Worm (Caenorhabditis elegans) whole organism, young adult: ENCODE data around the gene chil-6.

Source experiments
- B0019.2 ChIP-seq: fragments of 200-800 bp; sonication (Bioruptor generic); conservative IDR thresholded peaks from 2 replicates; pipeline ENCODE4 v1.3.6; 2022; ENCODE audit warnings: missing genetic modification reagents, missing genetic modification characterization, missing compliant biosample characterization
- C17E4.6 ChIP-seq: fragments of 200-800 bp; sonication (Bioruptor generic); IDR thresholded peaks from 2 replicates; pipeline ENCODE4 v1.3.6; 2022; ENCODE audit warnings: missing genetic modification reagents, missing genetic modification characterization, missing compliant biosample characterization
- F10E7.11 ChIP-seq: sonication (generic microtip); optimal IDR thresholded peaks from 2 replicates; lab custom pipeline; 2017; ENCODE audit warnings: mild to moderate bottlenecking, missing genetic modification characterization, moderate library complexity, missing compliant biosample characterization
- F22D6.2 ChIP-seq: sonication (generic microtip); optimal IDR thresholded peaks from 2 replicates; lab custom pipeline; 2016; ENCODE audit warnings: mild to moderate bottlenecking, missing genetic modification characterization, missing compliant biosample characterization
- F37B4.10 ChIP-seq: fragments of 200-800 bp; sonication (Bioruptor generic); IDR thresholded peaks from 2 replicates; pipeline ENCODE4 v1.3.6; 2022; ENCODE audit warnings: missing genetic modification characterization, missing compliant biosample characterization
- F57A8.1 ChIP-seq: fragments of 200-800 bp; sonication (Bioruptor generic); optimal IDR thresholded peaks from 2 replicates; lab custom pipeline; 2018; ENCODE audit warnings: mild to moderate bottlenecking, missing genetic modification characterization, moderate library complexity, missing compliant biosample characterization
- F57C9.4 ChIP-seq: sonication (generic microtip); optimal IDR thresholded peaks from 2 replicates; lab custom pipeline; 2017; ENCODE audit warnings: mild to moderate bottlenecking, missing genetic modification characterization, missing compliant biosample characterization
- K11D2.4 ChIP-seq: fragments of 200-800 bp; sonication (Bioruptor generic); IDR thresholded peaks from 2 replicates; pipeline ENCODE4 v1.3.6; 2022; ENCODE audit warnings: missing genetic modification reagents, missing genetic modification characterization, missing compliant biosample characterization
- T07F8.4 ChIP-seq: sonication (generic microtip); optimal IDR thresholded peaks from 2 replicates; lab custom pipeline; 2016; ENCODE audit warnings: mild to moderate bottlenecking, missing genetic modification characterization, moderate library complexity, missing compliant biosample characterization
- Y53F4B.3 ChIP-seq: fragments of 200-800 bp; sonication (Bioruptor generic); IDR thresholded peaks from 2 replicates; pipeline ENCODE4 v1.3.6; 2022; ENCODE audit warnings: missing genetic modification reagents, missing genetic modification characterization, missing compliant biosample characterization
- Y53G8AR.9 ChIP-seq: fragments of 200-800 bp; sonication (Bioruptor generic); conservative IDR thresholded peaks from 2 replicates; pipeline ENCODE4 v1.3.6; 2022; ENCODE audit warnings: missing genetic modification reagents, missing genetic modification characterization, missing compliant biosample characterization
- Y56A3A.18 ChIP-seq: fragments of 200-800 bp; sonication (Bioruptor generic); IDR thresholded peaks from 2 replicates; pipeline ENCODE4 v1.3.6; 2022; ENCODE audit warnings: missing genetic modification reagents, missing genetic modification characterization, missing compliant biosample characterization
- Y79H2A.3 ChIP-seq: fragments of 200-800 bp; sonication (Bioruptor generic); conservative IDR thresholded peaks from 2 replicates; pipeline ENCODE4 v1.3.6; 2022; ENCODE audit warnings: missing genetic modification reagents, missing genetic modification characterization, missing compliant biosample characterization
- Y95B8A.8 ChIP-seq: fragments of 200-800 bp; sonication (Bioruptor generic); IDR thresholded peaks from 2 replicates; pipeline ENCODE4 v1.3.6; 2022; ENCODE audit warnings: missing genetic modification reagents, missing genetic modification characterization, missing compliant biosample characterization
- ZK185.1 ChIP-seq: sonication (generic microtip); optimal IDR thresholded peaks from 2 replicates; lab custom pipeline; 2016; ENCODE audit warnings: mild to moderate bottlenecking, missing genetic modification characterization, missing compliant biosample characterization; ENCODE audit not compliant: poor library complexity, severe bottlenecking
- aptf-2 ChIP-seq: fragments of 200-800 bp; sonication (Bioruptor generic); conservative IDR thresholded peaks from 2 replicates; pipeline ENCODE4 v1.3.6; 2022; ENCODE audit warnings: missing genetic modification reagents, missing genetic modification characterization, missing compliant biosample characterization
- athp-1 ChIP-seq: sonication (generic microtip); optimal IDR thresholded peaks from 2 replicates; lab custom pipeline; 2017; ENCODE audit warnings: mild to moderate bottlenecking, missing genetic modification characterization, missing compliant biosample characterization
- attf-5 ChIP-seq: fragments of 200-800 bp; sonication (Bioruptor generic); optimal IDR thresholded peaks from 2 replicates; lab custom pipeline; 2018; ENCODE audit warnings: mild to moderate bottlenecking, missing genetic modification characterization, missing compliant biosample characterization
- attf-6 ChIP-seq: fragments of 200-800 bp; sonication (Bioruptor generic); IDR thresholded peaks from 2 replicates; pipeline ENCODE4 v1.3.6; 2022; ENCODE audit warnings: missing genetic modification reagents, missing genetic modification characterization, missing compliant biosample characterization
- cebp-2 ChIP-seq: fragments of 200-800 bp; sonication (Bioruptor generic); IDR thresholded peaks from 2 replicates; pipeline ENCODE4 v1.3.6; 2022; ENCODE audit warnings: missing genetic modification characterization, missing compliant biosample characterization
- ceh-27 ChIP-seq: fragments of 200-800 bp; sonication (Bioruptor generic); optimal IDR thresholded peaks from 2 replicates; lab custom pipeline; 2018; ENCODE audit warnings: mild to moderate bottlenecking, missing genetic modification characterization, moderate library complexity, missing compliant biosample characterization
- ceh-79 ChIP-seq: sonication (generic microtip); optimal IDR thresholded peaks from 2 replicates; lab custom pipeline; 2017; ENCODE audit warnings: mild to moderate bottlenecking, missing genetic modification characterization, missing compliant biosample characterization
- ceh-91 ChIP-seq: fragments of 200-800 bp; sonication (Bioruptor generic); IDR thresholded peaks from 2 replicates; pipeline ENCODE4 v1.3.6; 2022; ENCODE audit warnings: missing genetic modification reagents, missing genetic modification characterization, missing compliant biosample characterization
- efl-1 ChIP-seq: fragments of 150-350 bp; optimal IDR thresholded peaks from 2 replicates; lab custom pipeline; 2014; ENCODE audit warnings: missing biosample characterization, missing genetic modification reagents, missing genetic modification characterization
- fkh-3 ChIP-seq: sonication (generic microtip); optimal IDR thresholded peaks from 2 replicates; lab custom pipeline; 2016; ENCODE audit warnings: mild to moderate bottlenecking, missing genetic modification characterization, missing compliant biosample characterization
- lag-1 ChIP-seq: fragments of 200-800 bp; sonication (Bioruptor generic); IDR thresholded peaks from 2 replicates; pipeline ENCODE4 v1.3.6; 2022; ENCODE audit warnings: missing genetic modification reagents, missing genetic modification characterization, missing compliant biosample characterization
- let-607 ChIP-seq, 2 experiments: fragments of 200-800 bp in 1 of 2; sonication (Bioruptor generic) in 1 of 2; sonication (generic microtip) in 1 of 2; optimal IDR thresholded peaks; 2 replicates each; lab custom pipeline; 2016 to 2018; ENCODE audit warnings: mild to moderate bottlenecking in 2 of 2, missing compliant biosample characterization in 2 of 2, missing genetic modification characterization in 2 of 2, moderate library complexity in 2 of 2, missing genotype in 1 of 2
- lir-1 ChIP-seq: fragments of 200-800 bp; sonication (Bioruptor generic); conservative IDR thresholded peaks from 2 replicates; pipeline ENCODE4 v1.3.6; 2022; ENCODE audit warnings: missing genetic modification reagents, missing genetic modification characterization, missing compliant biosample characterization
- lsy-27 ChIP-seq: sonication (generic microtip); optimal IDR thresholded peaks from 2 replicates; lab custom pipeline; 2017; ENCODE audit warnings: missing genetic modification characterization, mild to moderate bottlenecking, missing compliant biosample characterization, antibody characterized with exemption, missing genotype, borderline replicate concordance; ENCODE audit not compliant: insufficient read depth
- mxl-1 ChIP-seq: sonication (generic microtip); optimal IDR thresholded peaks from 2 replicates; lab custom pipeline; 2016; ENCODE audit warnings: missing genetic modification characterization, missing compliant biosample characterization
- nhr-179 ChIP-seq: sonication (generic microtip); optimal IDR thresholded peaks from 2 replicates; lab custom pipeline; 2016; ENCODE audit warnings: mild to moderate bottlenecking, missing genetic modification characterization, missing compliant biosample characterization
- nhr-27 ChIP-seq: fragments of 200-800 bp; sonication (Bioruptor generic); optimal IDR thresholded peaks from 2 replicates; lab custom pipeline; 2018; ENCODE audit warnings: mild to moderate bottlenecking, missing genetic modification characterization, moderate library complexity, missing compliant biosample characterization
- nhr-80 ChIP-seq: sonication (generic microtip); optimal IDR thresholded peaks from 2 replicates; lab custom pipeline; 2016; ENCODE audit warnings: missing genetic modification characterization, missing compliant biosample characterization
- nhr-90 ChIP-seq: sonication (generic microtip); optimal IDR thresholded peaks from 2 replicates; lab custom pipeline; 2016; ENCODE audit warnings: missing genotype, mild to moderate bottlenecking, missing genetic modification characterization, missing compliant biosample characterization
- rpc-1 ChIP-seq, 2 experiments: fragments of 150-350 bp in 1 of 2; sonication (generic microtip) in 1 of 2; optimal IDR thresholded peaks; 2 replicates each; lab custom pipeline; 2014 to 2018; ENCODE audit warnings: missing biosample characterization in 1 of 2, missing genetic modification characterization in 1 of 2, missing genetic modification reagents in 1 of 2, missing genotype in 1 of 2
- sdz-38 ChIP-seq: sonication (generic microtip); optimal IDR thresholded peaks from 2 replicates; lab custom pipeline; 2016; ENCODE audit warnings: missing genotype, missing genetic modification characterization, missing compliant biosample characterization
- sea-2 ChIP-seq: fragments of 200-800 bp; sonication (Bioruptor generic); IDR thresholded peaks from 2 replicates; pipeline ENCODE4 v1.3.6; 2022; ENCODE audit warnings: missing genetic modification characterization, missing compliant biosample characterization
- snpc-1.3 ChIP-seq: sonication (generic microtip); optimal IDR thresholded peaks from 2 replicates; lab custom pipeline; 2017; ENCODE audit warnings: missing genetic modification characterization, mild to moderate bottlenecking, missing compliant biosample characterization, antibody characterized with exemption, moderate library complexity, missing genotype, missing genetic modification reagents; ENCODE audit not compliant: insufficient read depth
- somi-1 ChIP-seq: fragments of 200-800 bp; sonication (Bioruptor generic); optimal IDR thresholded peaks from 2 replicates; lab custom pipeline; 2018; ENCODE audit warnings: mild to moderate bottlenecking, missing genetic modification characterization, missing compliant biosample characterization
- sptf-2 ChIP-seq: fragments of 200-800 bp; sonication (Bioruptor generic); optimal IDR thresholded peaks from 2 replicates; lab custom pipeline; 2018; ENCODE audit warnings: mild to moderate bottlenecking, missing genetic modification characterization, missing compliant biosample characterization
- tbp1 ChIP-seq: fragments of 200-800 bp; sonication (Bioruptor generic); optimal IDR thresholded peaks from 2 replicates; lab custom pipeline; 2018; ENCODE audit warnings: mild to moderate bottlenecking, missing genetic modification characterization, missing compliant biosample characterization
- zim-3 ChIP-seq: sonication (generic microtip); optimal IDR thresholded peaks from 2 replicates; lab custom pipeline; 2017; ENCODE audit warnings: mild to moderate bottlenecking, missing genetic modification characterization, moderate library complexity, missing compliant biosample characterization
- ztf-26 ChIP-seq: sonication (generic microtip); optimal IDR thresholded peaks from 2 replicates; lab custom pipeline; 2017; ENCODE audit warnings: missing genetic modification characterization, missing compliant biosample characterization
- ztf-28 ChIP-seq: fragments of 200-800 bp; sonication (Bioruptor generic); IDR thresholded peaks from 2 replicates; pipeline ENCODE4 v1.3.6; 2022; ENCODE audit warnings: missing genetic modification reagents, missing genetic modification characterization, missing compliant biosample characterization

Gene chil-6

DNA sequence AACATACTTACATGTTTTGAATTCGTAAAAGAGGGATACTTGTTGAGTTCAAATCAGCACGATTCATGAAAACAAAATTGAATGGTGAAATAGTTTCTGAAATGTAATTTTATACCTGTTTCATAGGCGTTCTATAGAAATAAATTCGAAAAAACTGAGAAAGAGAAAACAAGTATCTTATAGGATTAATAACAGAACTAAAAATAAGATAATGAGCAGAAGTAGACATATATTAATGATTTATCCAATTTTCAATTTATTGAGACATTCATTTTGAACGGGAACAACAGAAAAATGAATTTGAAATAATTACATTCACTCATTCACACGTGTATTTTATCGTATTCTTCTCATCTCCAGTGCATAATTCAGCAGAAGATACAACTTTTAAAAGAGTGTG lies at the start of gene chil-6:
Gene chil-6 (minus strand): TSS at position 101 of the 400 bp plus-strand sequence.
- no peak for TF ChIP-seq cebp-2
- TF ChIP-seq zim-3 (tag; lab: Kevin White, UChicago), result no peak
- TF ChIP-seq B0019.2 (GFP tag; lab: Robert Waterston, UW), result no peak
- TF ChIP-seq Y53F4B.3 (GFP tag; lab: Robert Waterston, UW), result no peak
- TF ChIP-seq Y56A3A.18 (GFP tag; lab: Robert Waterston, UW), result no peak
- TF ChIP-seq C17E4.6, result no peak
- no peak for TF ChIP-seq ztf-26 (tag; lab: Kevin White, UChicago)
- no peak for TF ChIP-seq nhr-179 (tag; lab: Kevin White, UChicago)
- no peak for TF ChIP-seq Y79H2A.3 (GFP tag; lab: Robert Waterston, UW)
- TF ChIP-seq athp-1, result no peak
- no peak for TF ChIP-seq nhr-80 (tag; lab: Kevin White, UChicago)
- no peak for TF ChIP-seq let-607 (tag; optimal IDR thresholded peaks at IDR 0.05; lab: Kevin White, UChicago)
- TF ChIP-seq ceh-27 (GFP tag; lab: Kevin White, UChicago), result no peak
- TF ChIP-seq F37B4.10 (GFP tag; lab: Robert Waterston, UW), result no peak
- TF ChIP-seq Y53G8AR.9 (GFP tag; lab: Robert Waterston, UW), result no peak
- TF ChIP-seq F57A8.1, result no peak
- TF ChIP-seq somi-1, result no peak
- TF ChIP-seq, all 124 proteins: peak for 0

DNA sequence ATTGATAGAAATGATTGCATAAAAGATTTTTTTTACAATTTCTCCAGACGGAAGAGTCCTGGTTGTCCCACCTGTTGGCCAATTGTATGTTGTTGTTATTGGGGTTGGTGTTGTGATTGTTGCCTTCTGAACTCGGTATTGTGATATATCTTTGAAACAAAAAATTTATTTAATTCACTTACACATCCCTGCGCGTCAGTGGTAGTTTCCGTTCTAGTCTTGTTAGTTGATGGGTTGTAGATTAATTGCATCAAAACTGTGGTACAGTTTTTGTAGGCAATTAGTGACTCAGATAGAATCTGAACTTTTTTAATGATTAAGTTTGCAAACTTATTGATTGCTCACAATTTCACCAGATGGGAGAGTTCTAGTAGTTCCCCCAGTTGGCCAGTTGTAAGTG lies 46.8 kb upstream of the chil-6 start:
- no peak for TF ChIP-seq sea-2 (GFP tag; lab: Robert Waterston, UW)
- TF ChIP-seq F10E7.11 (tag; lab: Kevin White, UChicago), result no peak
- no peak for TF ChIP-seq ceh-79 (tag; lab: Kevin White, UChicago)
- TF ChIP-seq ZK185.1, result no peak
- TF ChIP-seq rpc-1 (optimal IDR thresholded peaks at IDR 0.05; lab: Kevin White, UChicago), result no peak
- TF ChIP-seq rpc-1 (tag; optimal IDR thresholded peaks at IDR 0.05; lab: Kevin White, UChicago), result no peak
- no peak for TF ChIP-seq ztf-28 (GFP tag; lab: Robert Waterston, UW)
- no peak for TF ChIP-seq lsy-27 (tag; lab: Kevin White, UChicago)
- TF ChIP-seq T07F8.4 (tag; lab: Kevin White, UChicago), result no peak
- TF ChIP-seq attf-5 (GFP tag; lab: Kevin White, UChicago), result no peak
- no peak for TF ChIP-seq nhr-27
- no peak for TF ChIP-seq ceh-91 (GFP tag; lab: Robert Waterston, UW)
- no peak for TF ChIP-seq Y53F4B.3 (GFP tag; lab: Robert Waterston, UW)
- TF ChIP-seq nhr-90 (tag; lab: Kevin White, UChicago), result no peak
- TF ChIP-seq C17E4.6, result no peak
- TF ChIP-seq mxl-1 (tag; lab: Kevin White, UChicago), result no peak
- no peak for TF ChIP-seq attf-6 (GFP tag; lab: Robert Waterston, UW)
- no peak for TF ChIP-seq snpc-1.3 (tag; lab: Kevin White, UChicago)
- TF ChIP-seq Y95B8A.8 (GFP tag; lab: Robert Waterston, UW), result no peak
- TF ChIP-seq lir-1 (GFP tag; lab: Robert Waterston, UW), result no peak
- no peak for TF ChIP-seq fkh-3 (tag; lab: Kevin White, UChicago)

DNA sequence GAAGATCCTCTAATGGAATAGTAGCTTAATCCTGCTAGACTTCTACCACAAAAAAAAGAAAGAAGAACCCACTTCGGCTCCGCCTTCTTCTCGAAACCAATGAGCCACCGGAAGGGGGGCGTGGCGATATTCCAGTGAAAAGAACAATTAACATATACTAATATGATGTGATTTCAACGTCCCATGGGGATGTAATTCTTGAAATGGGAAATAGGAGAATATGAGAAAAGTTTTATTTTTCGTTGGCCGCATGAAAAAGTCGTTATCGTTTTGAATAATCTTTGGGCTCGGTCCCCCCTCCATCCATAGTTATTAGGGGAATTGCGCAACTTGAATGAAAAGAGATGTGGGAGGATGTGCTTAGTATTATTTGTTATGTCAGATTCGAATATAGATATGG lies 42.6 kb upstream of the chil-6 start, which contains the start of gene unc-4:
Gene unc-4 (minus strand): TSS at position 101 of the 400 bp plus-strand sequence.
- no peak for TF ChIP-seq efl-1 (GFP tag; lab: Kevin White, UChicago)
- TF ChIP-seq lir-1 (GFP tag; lab: Robert Waterston, UW), result no peak
- TF ChIP-seq lag-1 (GFP tag; lab: Robert Waterston, UW), result no peak
- no peak for TF ChIP-seq sdz-38 (tag; lab: Kevin White, UChicago)
- no peak for TF ChIP-seq K11D2.4
- no peak for TF ChIP-seq athp-1
- no peak for TF ChIP-seq ztf-28 (GFP tag; lab: Robert Waterston, UW)
- no peak for TF ChIP-seq aptf-2 (GFP tag; lab: Robert Waterston, UW)
- TF ChIP-seq F22D6.2 (tag; lab: Kevin White, UChicago), result no peak
- TF ChIP-seq F57C9.4, result no peak
- TF ChIP-seq tbp1 (GFP tag; lab: Kevin White, UChicago), result no peak
- TF ChIP-seq sptf-2 (GFP tag; lab: Kevin White, UChicago), result no peak
- TF ChIP-seq, all 124 proteins: peak for 0
